In the genomic region with DNA sequence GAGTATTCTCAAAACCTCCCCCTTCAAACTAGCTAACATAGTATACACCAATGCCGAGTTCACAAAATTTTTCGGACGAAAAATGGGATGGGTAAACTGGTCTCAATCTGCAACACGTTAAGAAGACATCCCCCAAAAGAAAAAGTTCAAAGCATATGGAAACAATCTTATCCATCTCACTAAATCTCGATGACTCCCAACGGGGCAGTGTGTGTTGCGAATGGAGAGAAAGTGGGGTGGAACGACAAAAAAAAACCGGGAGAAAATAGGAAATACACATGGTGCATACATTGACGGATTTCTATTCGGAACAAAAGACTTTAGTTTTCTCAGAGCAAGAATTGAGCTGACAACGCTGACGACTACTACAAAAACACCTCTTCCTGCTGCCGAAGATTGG, we compare ENCODE assay signal across 4 worm cellular contexts.
TF ChIP-seq lines count a peak whose summit lies in the region.

No protein-coding gene starts in this region.

TF ChIP-seq in whole organism, L1 larva, 84 proteins besides CTCF, POLR2A, EP300 and RAD21:
- no peak for TF ChIP-seq fos-1 (tag; optimal IDR thresholded peaks at IDR 0.05; lab: Kevin White, UChicago)
- no peak for TF ChIP-seq nhr-85 (tag; lab: Kevin White, UChicago)
- no peak for TF ChIP-seq aha-1 (tag; optimal IDR thresholded peaks at IDR 0.05; lab: Kevin White, UChicago)
- no peak for TF ChIP-seq mef-2 (tag; optimal IDR thresholded peaks at IDR 0.05; lab: Kevin White, UChicago)
- TF ChIP-seq ceh-88 (GFP tag; IDR thresholded peaks at IDR 0.05; lab: Robert Waterston, UW), result no peak
- TF ChIP-seq fkh-4 (tag; optimal IDR thresholded peaks at IDR 0.05; lab: Kevin White, UChicago; ENCODE audit: borderline replicate concordance), result peak; percentile 50
- TF ChIP-seq efl-1 (optimal IDR thresholded peaks at IDR 0.05; lab: Kevin White, UChicago), result no peak
- TF ChIP-seq efl-1 (GFP tag; optimal IDR thresholded peaks at IDR 0.05 in 1 of 2; lab: Kevin White, UChicago), result no peak
- TF ChIP-seq zag-1 (tag; optimal IDR thresholded peaks at IDR 0.05; lab: Kevin White, UChicago), result no peak
- peak; percentile 88 for TF ChIP-seq dsc-1 (tag; optimal IDR thresholded peaks at IDR 0.05; lab: Kevin White, UChicago)
- TF ChIP-seq efl-3 (GFP tag; optimal IDR thresholded peaks at IDR 0.05; lab: Kevin White, UChicago), result no peak
- TF ChIP-seq nhr-76 (tag; optimal IDR thresholded peaks at IDR 0.05; lab: Kevin White, UChicago), result no peak
- TF ChIP-seq elt-2 (tag; optimal IDR thresholded peaks at IDR 0.05; lab: Kevin White, UChicago), result no peak

TF ChIP-seq in whole organism, L2 larva, 48 proteins besides CTCF, POLR2A, EP300 and RAD21:
- no peak for TF ChIP-seq fos-1 (tag; optimal IDR thresholded peaks at IDR 0.05; lab: Kevin White, UChicago)
- TF ChIP-seq unc-55 (GFP tag; optimal IDR thresholded peaks at IDR 0.05; lab: Kevin White, UChicago), result peak; percentile 10

TF ChIP-seq in whole organism, L4 larva, 104 proteins besides CTCF, POLR2A, EP300 and RAD21:
- TF ChIP-seq zfp-3 (GFP tag; conservative IDR thresholded peaks at IDR 0.05; lab: Robert Waterston, UW) (no peak), lir-3 (tag; optimal IDR thresholded peaks at IDR 0.05; lab: Kevin White, UChicago) (no peak), madf-9 (GFP tag; conservative IDR thresholded peaks at IDR 0.05; lab: Robert Waterston, UW) (no peak), aha-1 (tag; lab: Kevin White, UChicago) (peak; percentile 55), lin-38 (GFP tag; IDR thresholded peaks at IDR 0.05; lab: Robert Waterston, UW) (no peak), F49E8.2 (tag; optimal IDR thresholded peaks at IDR 0.05; lab: Kevin White, UChicago; ENCODE audit: borderline replicate concordance) (no peak)

TF ChIP-seq in whole organism, late embryonic, 69 proteins besides CTCF, POLR2A, EP300 and RAD21:
- TF ChIP-seq K09A11.1 (tag; optimal IDR thresholded peaks at IDR 0.05; lab: Kevin White, UChicago; ENCODE audit: insufficient read depth) (peak; percentile 8), ceh-22 (tag; optimal IDR thresholded peaks at IDR 0.05; lab: Kevin White, UChicago) (no peak), ttx-3 (tag; optimal IDR thresholded peaks at IDR 0.05; lab: Kevin White, UChicago) (no peak), ceh-31 (tag; optimal IDR thresholded peaks at IDR 0.05; lab: Kevin White, UChicago) (no peak)
